Fruit fly (Drosophila melanogaster): ENCODE data around the gene CG11403.

dm6 chrX:1209251-1210020 lies 30.2 kb downstream of the CG11403 start, which contains the start of gene CG11382:
- peak; percentile 39 for TF ChIP-seq Met (GFP tag; optimal IDR thresholded peaks at IDR 0.05)
- no peak for TF ChIP-seq Sox15 (GFP tag; optimal IDR thresholded peaks at IDR 0.05)
- no peak for TF ChIP-seq OdsH (GFP tag; optimal IDR thresholded peaks at IDR 0.05)
- TF ChIP-seq Ets96B (tag; optimal IDR thresholded peaks at IDR 0.05), result no peak
